Worm (Caenorhabditis elegans) whole organism, midembryonic: ENCODE data around the gene T16A9.5.

Experiments used
- T22C8.4 ChIP-seq: fragments of 200-800 bp; sonication (Bioruptor generic); IDR thresholded peaks from 2 replicates; pipeline ENCODE4 v1.3.6; 2022; ENCODE audit warnings: missing genetic modification characterization, missing compliant biosample characterization
- cog-1 ChIP-seq: sonication (generic microtip); optimal IDR thresholded peaks from 2 replicates; lab custom pipeline; 2016; ENCODE audit warnings: missing genetic modification characterization, missing compliant biosample characterization
- flt-1 ChIP-seq: fragments of 200-800 bp; sonication (Bioruptor generic); IDR thresholded peaks from 2 replicates; pipeline ENCODE4 v1.3.6; 2022; ENCODE audit warnings: missing genetic modification characterization, missing compliant biosample characterization
- ztf-23 ChIP-seq: fragments of 200-800 bp; sonication (Bioruptor generic); IDR thresholded peaks from 2 replicates; pipeline ENCODE4 v1.3.6; 2022; ENCODE audit warnings: missing genetic modification reagents, missing genetic modification characterization, missing compliant biosample characterization
- ztf-29 ChIP-seq: fragments of 200-800 bp; sonication (Bioruptor generic); IDR thresholded peaks from 2 replicates; pipeline ENCODE4 v1.3.6; 2022; ENCODE audit warnings: missing genetic modification reagents, missing genetic modification characterization, missing compliant biosample characterization

DNA sequence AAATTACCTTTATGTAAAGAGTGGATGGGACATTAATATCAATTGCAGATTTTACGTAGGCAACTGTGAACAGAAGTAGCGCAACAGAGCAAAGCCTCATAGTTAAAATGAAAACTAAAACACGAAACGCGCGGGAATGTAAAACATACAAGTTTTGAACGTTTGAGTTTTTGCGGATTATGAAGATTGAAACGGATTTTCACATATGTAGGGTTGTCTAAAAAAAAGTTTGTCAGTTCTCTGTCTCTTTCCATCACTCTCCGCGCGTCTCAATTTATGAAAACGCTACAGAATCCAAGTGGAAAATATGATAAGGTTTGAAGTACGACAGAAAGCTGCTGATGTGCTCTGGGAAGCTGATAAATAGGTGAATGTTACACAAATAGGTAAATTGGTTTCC, 31.8 kb upstream of the T16A9.5 start, which contains the start of gene K02E11.3:
- TF ChIP-seq flt-1 (GFP tag; lab: Robert Waterston, UW), result no peak
- no peak for TF ChIP-seq T22C8.4 (GFP tag; lab: Robert Waterston, UW)
- no peak for TF ChIP-seq ztf-29
- no peak for TF ChIP-seq cog-1
- no peak for TF ChIP-seq ztf-23 (GFP tag; lab: Robert Waterston, UW)
